Fruit fly (Drosophila melanogaster) ovary, adult (tissue): Measurements from ENCODE around the gene CG42526.

Experiments
- CG17801 ChIP-seq: fragments of 200-800 bp; optimal IDR thresholded peaks from 2 replicates; lab custom pipeline; 2019; ENCODE audit warnings: missing biosample characterization, mild to moderate bottlenecking, missing genetic modification characterization, moderate library complexity; ENCODE audit not compliant: partially characterized antibody

The CG42526 gene

DNA sequence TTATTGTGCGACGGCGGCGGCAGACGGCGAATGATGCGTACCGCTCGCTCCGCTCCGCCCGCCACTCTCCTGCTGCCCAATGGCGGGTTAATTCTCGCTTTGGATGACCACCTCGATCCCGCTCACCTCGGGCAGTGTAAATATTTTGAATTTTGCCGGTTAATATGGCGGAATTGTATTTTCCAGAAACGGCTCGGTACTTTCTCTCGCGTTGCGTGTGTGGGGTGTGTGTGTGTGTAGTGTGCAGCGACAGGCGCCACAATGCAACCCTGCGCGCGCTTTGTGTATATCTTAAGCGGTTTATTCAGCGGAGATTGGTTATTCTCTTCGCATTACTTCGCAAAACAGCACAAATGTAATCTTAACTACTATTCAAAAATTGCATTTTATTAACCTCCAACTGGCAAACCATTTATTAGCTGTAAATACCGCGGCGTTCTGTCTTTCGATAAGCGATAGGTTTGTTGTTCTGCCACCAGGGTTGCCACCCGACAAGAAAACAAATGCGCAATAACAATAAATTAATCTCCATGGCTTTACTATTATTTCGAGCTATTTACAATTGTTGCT lies 20.7 kb upstream of the CG42526 start, which contains the start of the genes phol and CG3552:
phol (minus strand) TSS at position 463 of the 570 bp plus-strand sequence.
CG3552 (plus strand) TSS at position 500 of the 570 bp plus-strand sequence.
- TF ChIP-seq CG17801 (GFP tag; lab: Kevin White, UChicago): peak; percentile 9

dm6 chr3L:9452422-9452821 lies 17.2 kb upstream of the CG42526 start:
- no peak for TF ChIP-seq CG17801 (GFP tag; lab: Kevin White, UChicago)

dm6 chr3L:9451522-9452118 lies 16.4 kb upstream of the CG42526 start, which contains the start of the genes CG3448 and ghi:
Gene CG3448, minus strand, starts transcription at chr3L:9451572.
Gene ghi, plus strand, starts transcription at chr3L:9451876.
- TF ChIP-seq CG17801 (GFP tag; lab: Kevin White, UChicago): peak; percentile 73

DNA sequence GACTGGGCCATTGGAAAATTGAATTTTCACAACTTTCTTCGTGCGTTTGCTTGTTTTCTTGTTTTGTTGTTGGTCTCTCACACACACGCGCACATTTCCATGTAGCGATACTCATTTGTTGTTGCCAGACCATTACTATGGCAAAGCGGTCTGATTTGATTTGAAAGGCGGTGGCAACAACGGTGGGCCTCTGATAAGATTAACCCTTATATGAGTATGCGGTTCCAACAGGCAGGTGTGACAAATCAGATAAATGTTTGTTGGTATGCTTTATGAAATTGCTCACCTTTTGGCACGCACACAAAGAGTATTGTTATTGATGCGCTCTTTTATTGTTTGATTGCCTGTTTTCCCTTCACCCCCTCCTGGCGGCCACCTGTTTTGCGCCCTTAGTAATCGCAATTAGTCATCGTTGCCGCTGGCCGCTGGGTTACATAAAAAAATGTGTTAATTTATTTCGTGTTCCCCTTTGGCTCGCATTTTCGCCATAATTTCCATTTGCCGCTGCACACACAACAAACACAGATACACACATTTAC lies 12.1 kb upstream of the CG42526 start:
- peak; percentile 39 for TF ChIP-seq CG17801 (GFP tag; lab: Kevin White, UChicago)

DNA sequence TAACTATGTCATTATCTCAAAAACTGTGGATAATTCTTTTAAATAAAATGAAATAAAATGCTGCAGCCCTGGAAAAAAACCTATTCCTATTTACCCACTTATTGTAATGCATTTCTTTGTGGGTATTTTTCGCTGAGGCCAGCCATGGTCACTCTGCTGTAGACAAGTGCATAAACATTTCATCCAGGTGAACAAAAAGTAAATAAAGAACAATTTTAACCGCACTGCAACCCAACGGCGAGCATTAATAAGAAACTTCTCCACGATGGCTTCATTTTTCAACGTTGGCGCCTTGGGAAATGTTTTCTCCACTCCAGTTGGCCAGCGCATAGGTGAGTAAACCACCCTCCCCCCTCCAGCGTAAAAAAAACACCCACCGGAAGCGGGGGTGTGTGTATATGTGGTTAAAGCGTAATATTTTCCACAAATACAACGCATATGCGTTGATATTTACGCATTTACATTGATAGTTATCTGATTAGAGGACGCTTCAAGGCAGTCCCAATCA lies 11.6 kb upstream of the CG42526 start, which contains the start of gene CG3529:
CG3529 (plus strand) TSS at position 134 of the 508 bp plus-strand sequence.
- TF ChIP-seq CG17801 (GFP tag; lab: Kevin White, UChicago): peak; percentile 10

dm6 chr3L:9442625-9443282 lies 7.6 kb upstream of the CG42526 start, which contains the start of gene Srg3:
Gene Srg3, plus strand, starts transcription at chr3L:9443232.
- TF ChIP-seq CG17801 (GFP tag; lab: Kevin White, UChicago): no peak

dm6 chr3L:9441907-9442479 lies 6.8 kb upstream of the CG42526 start, which contains the start of the genes Bet3 and Nf-YA:
Gene Bet3, minus strand, starts transcription at chr3L:9442267.
Gene Nf-YA, minus strand, starts transcription at chr3L:9442267.
- peak; percentile 22 for TF ChIP-seq CG17801 (GFP tag; lab: Kevin White, UChicago)

DNA sequence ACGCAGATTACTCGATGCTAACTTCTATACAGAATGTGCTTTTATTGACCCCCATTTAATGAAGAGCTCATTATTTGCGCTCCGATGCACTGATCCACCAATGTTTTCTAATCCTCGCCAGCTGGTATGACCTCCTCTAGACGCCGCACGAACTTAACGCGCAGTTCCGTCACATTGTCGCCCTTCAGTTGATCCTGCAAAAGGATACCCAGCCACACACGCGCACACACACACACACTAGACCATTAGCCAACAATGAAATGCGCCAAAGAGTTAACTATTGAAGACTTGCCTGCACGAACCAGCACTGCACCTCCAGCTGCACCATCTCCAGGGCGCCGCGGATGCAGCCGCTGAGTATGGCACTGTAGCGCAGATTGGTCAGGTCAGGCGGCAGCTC lies 3.7 kb upstream of the CG42526 start:
- no peak for TF ChIP-seq CG17801 (GFP tag; lab: Kevin White, UChicago)

dm6 chr3L:9435831-9436230 lies 632 bp upstream of the CG42526 start:
- TF ChIP-seq CG17801 (GFP tag; lab: Kevin White, UChicago): no peak

DNA sequence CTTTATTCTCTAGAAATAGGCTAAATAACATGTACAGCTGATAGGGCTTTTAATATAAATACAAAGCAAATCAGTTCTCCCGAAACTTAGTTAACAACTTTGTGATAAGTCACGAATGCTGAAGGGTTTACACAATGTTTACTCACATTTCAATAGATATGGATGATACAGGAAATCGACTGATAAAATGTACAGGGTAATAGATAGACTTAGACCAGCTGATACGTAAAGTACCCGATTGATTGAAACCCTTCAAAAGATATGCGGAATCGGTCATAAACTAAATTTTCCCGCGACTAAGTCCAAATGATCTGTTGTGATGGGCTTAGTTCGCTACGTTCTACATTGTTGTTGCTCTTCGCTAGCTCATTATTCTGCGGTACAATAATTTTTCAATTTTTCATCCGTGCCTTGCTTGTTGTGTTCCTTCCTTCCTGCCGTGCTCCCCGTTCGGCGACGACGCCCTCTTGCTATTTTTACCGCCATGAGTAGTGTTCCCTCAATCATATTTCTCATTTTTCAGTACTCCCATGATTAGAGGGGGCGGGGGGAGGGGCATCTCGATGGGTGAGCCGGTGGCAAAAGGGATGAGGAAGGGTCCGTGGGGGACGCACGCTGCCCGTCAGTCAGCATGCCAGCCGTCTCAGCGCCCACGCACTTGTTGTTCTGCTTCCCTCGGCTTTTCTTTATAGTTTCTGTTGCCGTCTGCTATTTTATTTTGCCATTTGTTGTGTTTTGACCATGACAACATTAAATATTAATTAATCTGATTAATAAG lies 2.2 kb downstream of the CG42526 start:
- no peak for TF ChIP-seq CG17801 (GFP tag; lab: Kevin White, UChicago)

DNA sequence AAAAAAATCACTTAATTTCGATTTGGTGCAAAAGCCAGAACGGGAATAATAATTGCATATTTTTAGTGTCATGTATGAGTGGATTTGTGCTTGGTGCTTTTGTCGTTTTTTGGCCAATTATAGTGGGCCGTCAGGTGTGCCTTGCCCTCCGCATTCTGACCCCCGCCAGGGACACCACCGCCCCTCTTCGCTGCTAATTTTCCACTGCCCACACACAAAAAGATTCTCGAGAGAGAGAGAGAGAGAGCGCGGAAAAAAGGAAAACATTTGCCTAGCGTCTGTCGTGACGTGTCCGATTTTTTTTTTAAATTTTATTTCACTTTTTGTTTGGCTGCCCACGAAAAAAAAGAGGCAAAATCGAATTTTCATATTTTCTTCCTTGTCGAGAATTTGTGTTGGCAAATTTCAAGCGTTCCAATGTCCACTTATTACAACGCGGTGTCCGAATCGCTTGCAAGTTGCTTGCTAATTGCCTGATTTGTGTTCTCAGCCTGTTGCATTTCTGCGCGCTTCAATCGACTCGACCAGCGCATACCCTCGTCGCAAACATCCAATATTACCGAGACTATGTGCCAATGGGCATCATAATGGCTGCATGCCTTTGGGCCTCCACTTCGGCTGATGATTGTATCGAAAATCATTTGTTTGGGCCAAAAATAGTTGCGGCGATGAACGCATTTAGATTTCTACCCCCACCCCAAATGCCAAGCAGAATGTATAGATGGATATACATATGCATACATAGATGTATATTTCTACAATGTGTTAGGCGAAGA lies 3.2 kb downstream of the CG42526 start:
- TF ChIP-seq CG17801 (GFP tag; lab: Kevin White, UChicago): no peak

DNA sequence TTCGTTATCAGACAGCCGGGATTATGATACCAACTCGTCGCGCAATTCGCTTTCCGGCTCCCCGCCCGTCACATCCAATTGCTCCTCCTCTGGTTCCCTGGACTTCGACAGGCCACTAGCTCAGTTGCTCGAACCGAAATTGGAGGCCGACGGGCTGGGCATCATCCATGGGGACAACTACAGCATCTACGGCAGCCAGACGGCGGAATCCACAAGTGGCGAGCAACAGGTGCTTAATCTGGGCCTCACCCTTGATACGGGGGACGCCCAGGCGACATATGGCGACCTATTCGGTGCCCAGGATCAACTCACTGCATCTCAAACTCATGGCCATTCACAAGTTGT lies 4.6 kb downstream of the CG42526 start:
- no peak for TF ChIP-seq CG17801 (GFP tag; lab: Kevin White, UChicago)
